Worm (Caenorhabditis elegans) whole organism, midembryonic: ENCODE measurements around the gene snf-9.

ENCODE experiments used
- T22C8.4 ChIP-seq: fragments of 200-800 bp; sonication (Bioruptor generic); IDR thresholded peaks from 2 replicates; pipeline ENCODE4 v1.3.6; 2022; ENCODE audit warnings: missing genetic modification characterization, missing compliant biosample characterization
- cog-1 ChIP-seq: sonication (generic microtip); optimal IDR thresholded peaks from 2 replicates; lab custom pipeline; 2016; ENCODE audit warnings: missing genetic modification characterization, missing compliant biosample characterization
- flt-1 ChIP-seq: fragments of 200-800 bp; sonication (Bioruptor generic); IDR thresholded peaks from 2 replicates; pipeline ENCODE4 v1.3.6; 2022; ENCODE audit warnings: missing genetic modification characterization, missing compliant biosample characterization
- klf-2 ChIP-seq: fragments of 200-800 bp; sonication (Bioruptor generic); conservative IDR thresholded peaks from 2 replicates; pipeline ENCODE4 v1.3.6; 2022; ENCODE audit warnings: missing genetic modification reagents, missing genetic modification characterization, missing compliant biosample characterization
- med-1 ChIP-seq: sonication (generic microtip); optimal IDR thresholded peaks from 2 replicates; lab custom pipeline; 2017; ENCODE audit warnings: missing genetic modification characterization, mild to moderate bottlenecking, missing compliant biosample characterization, antibody characterized with exemption, missing genetic modification reagents; ENCODE audit not compliant: insufficient read depth
- ref-1 ChIP-seq: fragments of 200-800 bp; sonication (Bioruptor generic); conservative IDR thresholded peaks from 2 replicates; pipeline ENCODE4 v1.3.6; 2022; ENCODE audit warnings: missing genetic modification reagents, missing genetic modification characterization, missing compliant biosample characterization
- tab-1 ChIP-seq: fragments of 200-800 bp; sonication (Bioruptor generic); IDR thresholded peaks from 2 replicates; pipeline ENCODE4 v1.3.6; 2022; ENCODE audit warnings: missing genetic modification characterization, missing compliant biosample characterization
- ztf-23 ChIP-seq: fragments of 200-800 bp; sonication (Bioruptor generic); IDR thresholded peaks from 2 replicates; pipeline ENCODE4 v1.3.6; 2022; ENCODE audit warnings: missing genetic modification reagents, missing genetic modification characterization, missing compliant biosample characterization
- ztf-29 ChIP-seq: fragments of 200-800 bp; sonication (Bioruptor generic); IDR thresholded peaks from 2 replicates; pipeline ENCODE4 v1.3.6; 2022; ENCODE audit warnings: missing genetic modification reagents, missing genetic modification characterization, missing compliant biosample characterization

The snf-9 gene

DNA sequence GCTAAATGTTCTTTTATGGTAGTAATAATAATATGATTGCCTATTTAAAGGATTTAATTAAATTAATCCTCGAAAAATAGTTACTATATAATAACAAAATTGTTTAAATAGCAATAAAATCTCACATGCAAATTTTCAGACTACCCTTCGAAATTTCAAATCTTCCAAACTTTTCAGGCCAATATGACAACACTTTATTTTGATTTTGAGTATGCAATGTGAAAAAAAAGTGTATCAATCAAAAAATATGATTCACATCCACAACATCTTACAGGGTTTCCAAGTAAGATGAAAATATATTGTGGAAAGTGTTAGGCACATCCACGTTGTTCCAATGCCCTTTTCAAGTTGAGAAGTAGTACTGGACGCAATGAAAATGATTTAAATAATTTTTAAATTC lies at the start of gene snf-9:
snf-9 (plus strand) TSS at position 301 of the 400 bp plus-strand sequence.
- TF ChIP-seq ref-1 (GFP tag; lab: Robert Waterston, UW) (no peak), T22C8.4 (GFP tag; lab: Robert Waterston, UW) (no peak), cog-1 (tag; lab: Kevin White, UChicago) (no peak), tab-1 (GFP tag; lab: Robert Waterston, UW) (no peak), ztf-29 (no peak), klf-2 (GFP tag; lab: Robert Waterston, UW) (no peak), med-1 (GFP tag; lab: Kevin White, UChicago) (no peak), ztf-23 (GFP tag; lab: Robert Waterston, UW) (no peak), flt-1 (GFP tag; lab: Robert Waterston, UW) (no peak)

ce11 chrIV:17262385-17262784 lies 49.6 kb upstream of the snf-9 start, which contains the start of gene ZK550.6:
Gene ZK550.6 (minus strand): TSS chrIV:17262485.
- TF ChIP-seq ztf-29 (no peak), flt-1 (GFP tag; lab: Robert Waterston, UW) (no peak), T22C8.4 (GFP tag; lab: Robert Waterston, UW) (no peak), ref-1 (GFP tag; lab: Robert Waterston, UW) (no peak)

ce11 chrIV:17263714-17264113 lies 48.2 kb upstream of the snf-9 start:
- TF ChIP-seq med-1 (GFP tag; lab: Kevin White, UChicago) (no peak), ref-1 (GFP tag; lab: Robert Waterston, UW) (no peak), cog-1 (tag; lab: Kevin White, UChicago) (no peak), flt-1 (GFP tag; lab: Robert Waterston, UW) (no peak), ztf-29 (no peak), klf-2 (GFP tag; lab: Robert Waterston, UW) (no peak), T22C8.4 (GFP tag; lab: Robert Waterston, UW) (no peak), ztf-23 (GFP tag; lab: Robert Waterston, UW) (no peak), tab-1 (GFP tag; lab: Robert Waterston, UW) (no peak)

DNA sequence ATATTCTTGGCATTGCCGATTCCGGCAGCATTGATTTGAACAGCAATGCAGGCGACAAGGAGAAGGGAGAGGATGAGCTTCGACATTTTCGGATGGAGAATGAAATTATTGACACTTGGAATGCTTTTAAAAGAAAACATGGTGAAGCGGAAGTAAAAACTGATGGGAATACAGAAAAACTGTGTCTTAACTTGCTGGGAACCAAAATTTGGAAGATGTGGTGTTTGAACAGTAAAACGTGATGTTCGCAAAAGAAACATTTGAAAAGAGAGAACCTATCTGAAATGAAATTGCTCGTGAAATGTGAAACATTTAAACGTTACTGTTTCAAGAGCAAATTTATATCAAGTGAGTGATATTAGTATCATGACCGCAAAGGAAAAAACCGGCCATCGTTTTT lies 47.2 kb upstream of the snf-9 start, which contains the start of gene F26D10.13:
F26D10.13 (minus strand) TSS at position 101 of the 400 bp plus-strand sequence.
- TF ChIP-seq med-1 (GFP tag; lab: Kevin White, UChicago) (no peak), tab-1 (GFP tag; lab: Robert Waterston, UW) (no peak), ztf-29 (no peak), T22C8.4 (GFP tag; lab: Robert Waterston, UW) (no peak), flt-1 (GFP tag; lab: Robert Waterston, UW) (no peak), ztf-23 (GFP tag; lab: Robert Waterston, UW) (no peak), ref-1 (GFP tag; lab: Robert Waterston, UW) (no peak), klf-2 (GFP tag; lab: Robert Waterston, UW) (no peak), cog-1 (tag; lab: Kevin White, UChicago) (no peak)

- TF ChIP-seq ref-1 (GFP tag; lab: Robert Waterston, UW) (no peak), klf-2 (GFP tag; lab: Robert Waterston, UW) (no peak), tab-1 (GFP tag; lab: Robert Waterston, UW) (no peak), T22C8.4 (GFP tag; lab: Robert Waterston, UW) (no peak), flt-1 (GFP tag; lab: Robert Waterston, UW) (no peak), med-1 (GFP tag; lab: Kevin White, UChicago) (no peak), ztf-23 (GFP tag; lab: Robert Waterston, UW) (no peak), ztf-29 (no peak), cog-1 (tag; lab: Kevin White, UChicago) (no peak)
Measured at ce11 chrIV:17265279-17265678, 46.7 kb upstream of the snf-9 start, which contains the start of gene str-187. Gene str-187 (plus strand): TSS chrIV:17265579.

DNA sequence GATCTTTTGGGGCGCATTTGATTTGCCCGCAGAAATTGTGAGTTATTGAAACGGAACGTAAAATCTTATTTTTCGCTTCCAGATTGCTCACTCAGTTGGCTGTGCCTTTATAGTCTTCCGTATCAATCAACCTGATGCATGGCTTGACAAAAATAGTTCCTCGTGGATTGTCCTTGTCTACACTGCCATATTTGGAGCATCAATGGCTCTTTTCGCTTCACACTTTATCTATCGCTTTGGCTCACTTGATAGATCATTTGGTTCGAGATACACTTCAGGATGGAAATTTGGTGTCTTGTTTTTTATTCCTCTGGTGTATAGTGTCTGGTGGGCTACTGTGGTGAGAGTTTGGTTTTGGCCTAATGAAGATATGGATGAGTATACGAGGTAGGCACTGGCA lies 46.2 kb upstream of the snf-9 start:
- TF ChIP-seq ref-1 (GFP tag; lab: Robert Waterston, UW) = no peak
- TF ChIP-seq med-1 (GFP tag; lab: Kevin White, UChicago) = no peak
- no peak for TF ChIP-seq ztf-29
- TF ChIP-seq klf-2 (GFP tag; lab: Robert Waterston, UW) = no peak
- TF ChIP-seq ztf-23 (GFP tag; lab: Robert Waterston, UW) = no peak
- no peak for TF ChIP-seq cog-1 (tag; lab: Kevin White, UChicago)
- TF ChIP-seq flt-1 (GFP tag; lab: Robert Waterston, UW) = no peak
- no peak for TF ChIP-seq tab-1 (GFP tag; lab: Robert Waterston, UW)
- no peak for TF ChIP-seq T22C8.4 (GFP tag; lab: Robert Waterston, UW)

DNA sequence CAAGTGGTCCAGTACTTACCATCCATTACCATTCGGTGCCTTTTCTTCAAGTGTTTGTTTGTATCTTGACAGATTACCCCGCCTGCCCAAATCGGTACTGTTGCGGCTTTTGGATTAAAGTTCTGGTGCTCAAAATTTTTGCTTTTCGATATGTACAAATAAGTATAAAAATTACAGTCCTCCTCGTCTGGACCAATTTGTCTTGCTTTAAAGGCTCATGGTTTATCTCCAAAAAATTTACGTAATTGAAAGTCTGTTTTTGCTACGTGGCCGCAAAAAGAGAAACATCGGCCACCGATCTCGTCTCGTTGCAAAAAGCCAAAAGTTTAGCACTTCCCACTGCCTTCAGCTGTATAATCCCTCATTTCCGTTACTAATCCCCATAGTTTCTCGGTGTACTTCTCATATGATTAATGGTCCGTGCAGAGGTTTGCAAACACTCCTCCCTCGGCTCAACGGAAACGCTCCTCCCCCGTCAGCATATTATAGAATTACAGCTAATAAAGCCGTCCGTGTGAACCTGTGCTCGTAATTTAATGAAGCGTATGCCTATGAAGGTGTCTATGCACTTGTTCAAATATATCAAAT lies 44.5 kb upstream of the snf-9 start:
- TF ChIP-seq flt-1 (GFP tag; lab: Robert Waterston, UW) = no peak
- no peak for TF ChIP-seq klf-2 (GFP tag; lab: Robert Waterston, UW)
- no peak for TF ChIP-seq tab-1 (GFP tag; lab: Robert Waterston, UW)
- TF ChIP-seq ztf-29 = no peak
- TF ChIP-seq ztf-23 (GFP tag; lab: Robert Waterston, UW) = no peak
- TF ChIP-seq T22C8.4 (GFP tag; lab: Robert Waterston, UW) = no peak
- no peak for TF ChIP-seq ref-1 (GFP tag; lab: Robert Waterston, UW)
- TF ChIP-seq cog-1 (tag; lab: Kevin White, UChicago) = no peak
- TF ChIP-seq med-1 (GFP tag; lab: Kevin White, UChicago) = no peak

DNA sequence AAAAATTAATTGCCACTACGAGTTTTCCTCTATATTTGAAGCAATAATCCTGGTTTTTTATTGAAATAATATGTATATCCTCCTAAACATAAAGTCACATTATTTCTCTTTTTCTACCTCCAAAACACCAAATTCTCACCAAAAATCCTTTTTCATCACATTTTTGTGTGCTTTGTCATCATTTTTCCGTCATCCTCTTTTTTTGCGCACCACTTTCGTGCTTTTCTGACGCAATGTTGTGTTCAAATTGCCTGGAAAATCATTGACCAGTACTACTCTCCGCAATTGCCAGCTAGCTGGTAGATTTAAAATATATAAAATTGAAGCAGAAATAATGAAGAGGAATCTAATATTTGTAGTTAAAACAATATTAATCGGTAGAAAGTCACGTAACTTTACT lies 43.9 kb upstream of the snf-9 start:
- no peak for TF ChIP-seq med-1 (GFP tag; lab: Kevin White, UChicago)
- TF ChIP-seq T22C8.4 (GFP tag; lab: Robert Waterston, UW) = no peak
- no peak for TF ChIP-seq klf-2 (GFP tag; lab: Robert Waterston, UW)
- TF ChIP-seq ztf-23 (GFP tag; lab: Robert Waterston, UW) = no peak
- no peak for TF ChIP-seq tab-1 (GFP tag; lab: Robert Waterston, UW)
- TF ChIP-seq cog-1 (tag; lab: Kevin White, UChicago) = no peak
- TF ChIP-seq ref-1 (GFP tag; lab: Robert Waterston, UW) = no peak
- TF ChIP-seq flt-1 (GFP tag; lab: Robert Waterston, UW) = no peak
- TF ChIP-seq ztf-29 = no peak

DNA sequence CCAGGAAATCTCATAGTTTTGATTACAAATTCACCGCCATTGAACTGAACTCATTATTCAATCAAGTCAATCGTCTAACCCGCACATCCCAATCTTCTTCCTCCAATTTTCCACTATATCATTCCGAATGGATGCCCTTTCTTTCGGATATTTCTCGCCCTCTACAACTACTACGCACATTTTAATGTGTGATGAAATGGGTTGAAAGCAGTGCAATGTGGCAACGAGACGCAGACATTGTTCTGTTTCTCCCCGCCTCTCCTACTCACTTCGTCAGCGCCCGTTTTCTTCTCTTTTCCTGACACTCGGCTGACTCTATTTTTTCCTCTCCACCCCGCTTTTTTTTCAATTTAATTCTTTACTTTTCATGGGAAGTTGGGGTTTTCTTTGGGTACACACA lies 43.3 kb upstream of the snf-9 start:
- no peak for TF ChIP-seq tab-1 (GFP tag; lab: Robert Waterston, UW)
- no peak for TF ChIP-seq ref-1 (GFP tag; lab: Robert Waterston, UW)
- no peak for TF ChIP-seq med-1 (GFP tag; lab: Kevin White, UChicago)
- TF ChIP-seq ztf-23 (GFP tag; lab: Robert Waterston, UW) = 0 out of 2 replicates have a peak, but pooled peaks have one; percentile 61
- TF ChIP-seq cog-1 (tag; lab: Kevin White, UChicago) = peak; percentile 51
